Fruit fly (Drosophila melanogaster) whole organism, pupa: ENCODE data around the gene simj.

Source experiments
- CG12605 ChIP-seq: fragments of 200-800 bp; sonication (Bioruptor generic); IDR thresholded peaks from 2 replicates; pipeline ENCODE4 v1.3.6; 2022; ENCODE audit warnings: missing biosample characterization, missing genetic modification characterization
- CG4496 ChIP-seq: fragments of 200-800 bp; sonication (Bioruptor generic); IDR thresholded peaks from 3 replicates; pipeline ENCODE4 v1.3.6; 2022; ENCODE audit warnings: missing biosample characterization, missing genetic modification characterization
- CG8301 ChIP-seq: fragments of 200-800 bp; sonication (Bioruptor generic); optimal IDR thresholded peaks from 2 replicates; lab custom pipeline; 2018; ENCODE audit warnings: missing biosample characterization, mild to moderate bottlenecking, missing genetic modification characterization
- Pif1A ChIP-seq: fragments of 200-800 bp; sonication (Bioruptor generic); optimal IDR thresholded peaks from 3 replicates; lab custom pipeline; 2016; ENCODE audit warnings: missing biosample characterization, missing genetic modification characterization
- Pif1B ChIP-seq: fragments of 200-800 bp; sonication (Bioruptor generic); optimal IDR thresholded peaks from 3 replicates; lab custom pipeline; 2016; ENCODE audit warnings: missing biosample characterization, missing genetic modification characterization
- fd96Ca ChIP-seq: fragments of 200-800 bp; sonication (Bioruptor generic); IDR thresholded peaks from 3 replicates; pipeline ENCODE4 v1.3.6; 2022; ENCODE audit warnings: missing biosample characterization, missing genetic modification characterization
- rn ChIP-seq: fragments of 200-800 bp; sonication (Bioruptor generic); IDR thresholded peaks from 2 replicates; pipeline ENCODE4 v1.3.6; 2022; ENCODE audit warnings: missing biosample characterization, missing genetic modification characterization

- TF ChIP-seq fd96Ca (GFP tag; lab: Robert Waterston, UW): no peak
- TF ChIP-seq Pif1B: no peak
- TF ChIP-seq CG8301 (tag; lab: Kevin White, UChicago): no peak
- no peak for TF ChIP-seq CG4496 (GFP tag; lab: Robert Waterston, UW)
- no peak for TF ChIP-seq CG12605
- no peak for TF ChIP-seq rn (GFP tag; lab: Robert Waterston, UW)
- no peak for TF ChIP-seq Pif1A (GFP tag; lab: Kevin White, UChicago)
Measured at dm6 chr3L:10667341-10667740, 2.8 kb downstream of the simj start.
